Fruit fly (Drosophila melanogaster): Measurements from ENCODE around the gene CG15561.

CG15561 gene

DNA sequence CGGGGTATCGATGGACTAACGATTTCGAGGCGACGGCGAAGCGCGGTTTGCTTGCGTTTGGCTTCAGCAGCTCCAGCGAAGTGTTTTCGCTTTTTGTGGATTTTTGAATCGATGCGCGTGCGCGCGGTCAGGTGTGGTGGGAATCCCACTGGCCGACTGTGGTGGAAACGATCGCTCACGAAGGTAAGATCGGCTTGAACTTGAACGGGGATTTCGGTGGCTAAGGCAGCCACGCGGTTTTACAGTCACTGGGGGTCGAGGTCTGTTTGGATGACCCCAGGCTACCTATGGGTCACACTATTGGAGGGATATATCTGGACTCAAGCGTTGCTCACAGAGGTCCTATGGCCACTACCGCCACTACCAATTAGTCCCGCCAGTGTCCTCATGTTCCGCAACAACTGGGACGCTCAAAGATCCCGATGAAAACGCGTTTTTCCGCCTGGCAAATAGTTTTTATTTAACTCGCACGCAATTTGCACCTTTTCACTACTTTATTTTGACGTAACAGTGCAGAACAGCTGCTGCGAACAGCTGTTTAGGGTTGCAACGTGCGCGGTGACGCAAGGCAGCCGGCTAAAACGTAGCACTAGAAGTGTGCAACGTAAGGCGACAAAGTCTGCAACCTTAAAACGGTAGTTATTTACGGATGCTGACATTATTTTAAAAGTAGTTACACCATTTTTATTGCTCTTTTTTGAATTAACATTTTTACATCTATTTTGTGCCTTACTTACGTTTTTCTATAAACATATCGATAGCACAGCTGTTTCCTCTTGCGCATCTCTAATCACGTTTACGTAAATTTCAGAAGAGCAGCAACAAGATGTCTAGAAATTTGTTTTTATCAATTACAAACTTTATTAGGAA, 36.6 kb upstream of the CG15561 start, which contains the start of the genes qless and mRpL32 (continued):
- TF ChIP-seq CG7963 (GFP tag; IDR thresholded peaks at IDR 0.05; ENCODE audit: partially characterized antibody), result no peak
- TF ChIP-seq MBD-R2 (GFP tag; IDR thresholded peaks at IDR 0.05), result peak; percentile 80; the same call in 1 of the 2 replicates
- no peak for TF ChIP-seq Asciz (GFP tag; optimal IDR thresholded peaks at IDR 0.05)
- TF ChIP-seq CG31441 (GFP tag; IDR thresholded peaks at IDR 0.05), result peak; percentile 47; the same call in 1 of the 2 replicates
- TF ChIP-seq Hsf (GFP tag; optimal IDR thresholded peaks at IDR 0.05), result peak; percentile 37
- peak; percentile 27; the same call in 1 of the 3 replicates for TF ChIP-seq CG11560 (tag; IDR thresholded peaks at IDR 0.05)
- TF ChIP-seq Bgb (GFP tag; IDR thresholded peaks at IDR 0.05; ENCODE audit: partially characterized antibody), result peak; percentile 65
- TF ChIP-seq CG10366 (GFP tag; IDR thresholded peaks at IDR 0.05), result peak; percentile 60
- TF ChIP-seq CG12155 (GFP tag; optimal IDR thresholded peaks at IDR 0.05), result peak; percentile 34
- peak; percentile 0 for TF ChIP-seq TFAM (GFP tag; optimal IDR thresholded peaks at IDR 0.05)
- TF ChIP-seq Dip2 (GFP tag; IDR thresholded peaks at IDR 0.05), result peak; percentile 29; the same call in 1 of the 2 replicates
- no peak for TF ChIP-seq CG14965 (GFP tag; optimal IDR thresholded peaks at IDR 0.05; ENCODE audit: borderline replicate concordance)
- TF ChIP-seq CG1602 (GFP tag; optimal IDR thresholded peaks at IDR 0.05), result peak; percentile 8
- TF ChIP-seq ATbp (GFP tag; optimal IDR thresholded peaks at IDR 0.05), result no peak
- TF ChIP-seq pb (GFP tag; optimal IDR thresholded peaks at IDR 0.05), result no peak
- no peak for TF ChIP-seq NK7.1 (GFP tag; optimal IDR thresholded peaks at IDR 0.05)
- TF ChIP-seq Sry-δ (GFP tag; optimal IDR thresholded peaks at IDR 0.05), result peak; percentile 94
- TF ChIP-seq CG3163 (GFP tag; optimal IDR thresholded peaks at IDR 0.05), result no peak
- TF ChIP-seq vfl (GFP tag; optimal IDR thresholded peaks at IDR 0.05), result peak; percentile 36
- TF ChIP-seq bcd (GFP tag; optimal IDR thresholded peaks at IDR 0.05), result peak; percentile 41
- TF ChIP-seq pita (GFP tag; optimal IDR thresholded peaks at IDR 0.05), result no peak
- peak; percentile 72 for TF ChIP-seq CG30403 (GFP tag; optimal IDR thresholded peaks at IDR 0.05)
- peak; percentile 80 for TF ChIP-seq B-H1 (GFP tag; IDR thresholded peaks at IDR 0.05)
- peak; percentile 85 for TF ChIP-seq peb (GFP tag; IDR thresholded peaks at IDR 0.05)
- no peak for TF ChIP-seq oc (tag; optimal IDR thresholded peaks at IDR 0.05)
- peak; percentile 50 for TF ChIP-seq Dp (GFP tag; optimal IDR thresholded peaks at IDR 0.05)
- TF ChIP-seq Nf-YB (GFP tag; optimal IDR thresholded peaks at IDR 0.05), result no peak
- peak; percentile 39; the same call in 1 of the 2 replicates for TF ChIP-seq Nf-YA (GFP tag; IDR thresholded peaks at IDR 0.05)
- TF ChIP-seq ken (GFP tag; IDR thresholded peaks at IDR 0.05), result peak; percentile 73
- peak; percentile 71 for TF ChIP-seq bab2 (GFP tag; optimal IDR thresholded peaks at IDR 0.05)
- no peak for TF ChIP-seq Adf1 (GFP tag; IDR thresholded peaks at IDR 0.05)
- TF ChIP-seq CG7372 (GFP tag; IDR thresholded peaks at IDR 0.05), result peak; percentile 79
- TF ChIP-seq CG7786 (GFP tag; optimal IDR thresholded peaks at IDR 0.05), result no peak
- no peak for TF ChIP-seq CG8089 (GFP tag; optimal IDR thresholded peaks at IDR 0.05)
- peak; percentile 79 for TF ChIP-seq CG31388 (GFP tag; optimal IDR thresholded peaks at IDR 0.05)
- TF ChIP-seq CG11085 (GFP tag; IDR thresholded peaks at IDR 0.05), result peak; percentile 51; the same call in 1 of the 2 replicates
- no peak for TF ChIP-seq ato (GFP tag; IDR thresholded peaks at IDR 0.05; ENCODE audit: partially characterized antibody)
- peak; percentile 25 for TF ChIP-seq Atf-2 (GFP tag; optimal IDR thresholded peaks at IDR 0.05)
- peak; percentile 39 for TF ChIP-seq pnt (GFP tag; optimal IDR thresholded peaks at IDR 0.05)
- TF ChIP-seq E2f2 (GFP tag; IDR thresholded peaks at IDR 0.05), result peak; percentile 78
- TF ChIP-seq cas (GFP tag; IDR thresholded peaks at IDR 0.05), result peak; percentile 52; the same call in 1 of the 2 replicates
- TF ChIP-seq Atf3 (GFP tag; optimal IDR thresholded peaks at IDR 0.05), result peak; percentile 3
- peak; percentile 24 for TF ChIP-seq gcm (GFP tag; optimal IDR thresholded peaks at IDR 0.05)
- peak; percentile 43; the same call in 1 of the 2 replicates for TF ChIP-seq Atf6 (GFP tag; IDR thresholded peaks at IDR 0.05)
- no peak for TF ChIP-seq hb (GFP tag; IDR thresholded peaks at IDR 0.05; ENCODE audit: partially characterized antibody)
- TF ChIP-seq Hmr (GFP tag; optimal IDR thresholded peaks at IDR 0.05), result no peak
- peak; percentile 40 for TF ChIP-seq YL-1 (GFP tag; optimal IDR thresholded peaks at IDR 0.05)
- no peak for TF ChIP-seq ro (GFP tag; IDR thresholded peaks at IDR 0.05)
- TF ChIP-seq H2.0 (GFP tag; IDR thresholded peaks at IDR 0.05), result 0 out of 2 replicates have a peak, but pooled peaks have one; percentile 4
